Fruit fly (Drosophila melanogaster): Measurements from ENCODE around the gene CG14841.

- TF ChIP-seq H15 (GFP tag; IDR thresholded peaks at IDR 0.05) (no peak), CG4854 (GFP tag; optimal IDR thresholded peaks at IDR 0.05) (no peak), yki (optimal IDR thresholded peaks at IDR 0.05) (no peak)
Measured at dm6 chr3R:14299891-14300290, 37.7 kb upstream of the CG14841 start.

All from whole organism, embryonic.